Worm (Caenorhabditis elegans) whole organism, L1 larva: ENCODE data around the gene C04E12.5.

ENCODE experiments used
- C04F5.9 ChIP-seq: sonication (generic microtip); optimal IDR thresholded peaks from 2 replicates; lab custom pipeline; 2016; ENCODE audit warnings: missing genetic modification characterization, missing compliant biosample characterization
- C16A3.4 ChIP-seq: fragments of 150-350 bp; optimal IDR thresholded peaks from 2 replicates; lab custom pipeline; 2014; ENCODE audit warnings: missing biosample characterization, missing genetic modification characterization
- F16B12.6 ChIP-seq: fragments of 150-350 bp; optimal IDR thresholded peaks from 2 replicates; lab custom pipeline; 2014; ENCODE audit warnings: missing biosample characterization, missing genetic modification characterization
- alr-1 ChIP-seq: fragments of 200-800 bp; sonication (Bioruptor generic); optimal IDR thresholded peaks from 2 replicates; lab custom pipeline; 2018; ENCODE audit warnings: borderline replicate concordance, mild to moderate bottlenecking, missing genetic modification characterization, missing compliant biosample characterization
- aly-2 ChIP-seq: fragments of 150-350 bp; optimal IDR thresholded peaks from 2 replicates; lab custom pipeline; 2014; ENCODE audit warnings: missing biosample characterization, missing genetic modification characterization
- blmp-1 ChIP-seq: fragments of 150-350 bp; optimal IDR thresholded peaks from 2 replicates; lab custom pipeline; 2014; ENCODE audit warnings: missing biosample characterization, missing genetic modification characterization
- ceh-8 ChIP-seq: fragments of 200-800 bp; sonication (Bioruptor generic); optimal IDR thresholded peaks from 2 replicates; lab custom pipeline; 2018; ENCODE audit warnings: mild to moderate bottlenecking, missing genetic modification characterization, moderate library complexity, missing compliant biosample characterization
- ceh-82 ChIP-seq, 3 experiments: fragments of 150-350 bp in 1 of 3; sonication (generic microtip) in 2 of 3; optimal IDR thresholded peaks; 2 replicates each; lab custom pipeline; 2014 to 2017; ENCODE audit warnings: missing biosample characterization in 3 of 3, missing genetic modification characterization in 3 of 3
- ceh-88 ChIP-seq: fragments of 200-800 bp; sonication (Bioruptor generic); IDR thresholded peaks from 2 replicates; pipeline ENCODE4 v1.3.6; 2022; ENCODE audit warnings: missing genetic modification characterization, missing compliant biosample characterization
- ceh-90 ChIP-seq: sonication (generic microtip); optimal IDR thresholded peaks from 2 replicates; lab custom pipeline; 2016; ENCODE audit warnings: missing genetic modification characterization, missing compliant biosample characterization
- ces-1 ChIP-seq: fragments of 150-350 bp; optimal IDR thresholded peaks from 2 replicates; lab custom pipeline; 2014; ENCODE audit warnings: missing biosample characterization, missing genetic modification reagents, missing genetic modification characterization
- dpl-1 ChIP-seq, 3 experiments: fragments of 150-350 bp in 2 of 3; sonication (generic microtip) in 1 of 3; optimal IDR thresholded peaks; 2 replicates each; lab custom pipeline; 2014 to 2017; ENCODE audit warnings: missing biosample characterization in 3 of 3, missing genetic modification characterization in 3 of 3, missing genetic modification reagents in 3 of 3
- efl-1 ChIP-seq, 4 experiments: fragments of 150-350 bp; optimal IDR thresholded peaks in 3 of 4; peaks in 1 of 4; 1 replicate in 1 of 4; 2 replicates in 3 of 4; lab custom pipeline; 2014; ENCODE audit warnings: missing biosample characterization in 2 of 4, missing genetic modification characterization in 2 of 4, missing genetic modification reagents in 2 of 4
- efl-3 ChIP-seq: fragments of 200-800 bp; sonication (Bioruptor generic); optimal IDR thresholded peaks from 2 replicates; lab custom pipeline; 2018; ENCODE audit warnings: mild to moderate bottlenecking, missing genetic modification characterization, missing compliant biosample characterization
- egl-13 ChIP-seq: sonication (generic microtip); optimal IDR thresholded peaks from 2 replicates; lab custom pipeline; 2016; ENCODE audit warnings: missing genotype, missing genetic modification reagents, missing genetic modification characterization, missing compliant biosample characterization
- egl-27 ChIP-seq, 2 experiments: fragments of 150-350 bp in 1 of 2; sonication (generic microtip); optimal IDR thresholded peaks; 3 replicates each; lab custom pipeline; 2017 to 2018; ENCODE audit warnings: missing biosample characterization in 2 of 2, missing genetic modification characterization in 2 of 2, missing genetic modification reagents in 2 of 2
- elt-3 ChIP-seq, 6 experiments: fragments of 150-350 bp in 1 of 6; sonication (generic microtip); optimal IDR thresholded peaks; 2 replicates each; lab custom pipeline; 2017 to 2018; ENCODE audit warnings: missing biosample characterization in 6 of 6, missing genetic modification characterization in 6 of 6, inconsistent platforms in 1 of 6
- ets-5 ChIP-seq: fragments of 200-800 bp; sonication (Bioruptor generic); IDR thresholded peaks from 2 replicates; pipeline ENCODE4 v1.3.6; 2022; ENCODE audit warnings: missing genetic modification characterization, missing compliant biosample characterization
- fkh-10 ChIP-seq: sonication (generic microtip); optimal IDR thresholded peaks from 2 replicates; lab custom pipeline; 2017; ENCODE audit warnings: missing biosample characterization, missing genetic modification reagents, missing genetic modification characterization
- fkh-8 ChIP-seq: sonication (generic microtip); optimal IDR thresholded peaks from 2 replicates; lab custom pipeline; 2016; ENCODE audit warnings: mild to moderate bottlenecking, missing genetic modification characterization, missing compliant biosample characterization
- fos-1 ChIP-seq: fragments of 150-350 bp; optimal IDR thresholded peaks from 2 replicates; lab custom pipeline; 2014; ENCODE audit warnings: missing biosample characterization, missing genetic modification characterization
- hlh-17 ChIP-seq: fragments of 200-800 bp; sonication (Bioruptor generic); optimal IDR thresholded peaks from 2 replicates; lab custom pipeline; 2018; ENCODE audit warnings: missing genetic modification characterization, mild to moderate bottlenecking, missing compliant biosample characterization, moderate library complexity, borderline replicate concordance
- hpl-2 ChIP-seq: fragments of 150-350 bp; optimal IDR thresholded peaks from 2 replicates; lab custom pipeline; 2014; ENCODE audit warnings: missing biosample characterization, missing genetic modification reagents, missing genetic modification characterization
- isw-1 ChIP-seq: fragments of 200-800 bp; sonication (Bioruptor generic); IDR thresholded peaks from 2 replicates; pipeline ENCODE4 v1.3.6; 2022; ENCODE audit warnings: missing genetic modification characterization, missing compliant biosample characterization
- jun-1 ChIP-seq: fragments of 150-350 bp; optimal IDR thresholded peaks from 2 replicates; lab custom pipeline; 2014; ENCODE audit warnings: missing biosample characterization, missing genetic modification reagents, missing genetic modification characterization
- lin-14 ChIP-seq: fragments of 200-800 bp; sonication (Bioruptor generic); optimal IDR thresholded peaks from 2 replicates; lab custom pipeline; 2018; ENCODE audit warnings: mild to moderate bottlenecking, missing genetic modification characterization, moderate library complexity, missing compliant biosample characterization
- lin-39 ChIP-seq: fragments of 150-350 bp; optimal IDR thresholded peaks from 2 replicates; lab custom pipeline; 2014; ENCODE audit warnings: missing biosample characterization, missing genetic modification reagents, missing genetic modification characterization
- lsy-2 ChIP-seq, 2 experiments: fragments of 150-350 bp; optimal IDR thresholded peaks; 2 replicates each; lab custom pipeline; 2014; ENCODE audit warnings: missing biosample characterization in 2 of 2, missing genetic modification characterization in 2 of 2
- mab-9 ChIP-seq: fragments of 200-800 bp; sonication (Bioruptor generic); IDR thresholded peaks from 2 replicates; pipeline ENCODE4 v1.3.6; 2022; ENCODE audit warnings: missing genetic modification reagents, missing genetic modification characterization, missing compliant biosample characterization
- mdl-1 ChIP-seq, 2 experiments: fragments of 150-350 bp; optimal IDR thresholded peaks; 2 replicates each; lab custom pipeline; 2014 to 2017; ENCODE audit warnings: missing biosample characterization in 2 of 2, missing genetic modification characterization in 2 of 2, inconsistent platforms in 1 of 2
- mef-2 ChIP-seq: fragments of 150-350 bp; optimal IDR thresholded peaks from 2 replicates; lab custom pipeline; 2014; ENCODE audit warnings: missing biosample characterization, missing genetic modification characterization
- nhr-19 ChIP-seq: fragments of 200-800 bp; sonication (Bioruptor generic); conservative IDR thresholded peaks from 2 replicates; pipeline ENCODE4 v1.3.6; 2022; ENCODE audit warnings: missing genetic modification characterization, missing compliant biosample characterization
- nhr-20 ChIP-seq: sonication (generic microtip); optimal IDR thresholded peaks from 2 replicates; lab custom pipeline; 2016; ENCODE audit warnings: mild to moderate bottlenecking, missing genetic modification characterization, missing compliant biosample characterization
- nhr-71 ChIP-seq: sonication (generic microtip); optimal IDR thresholded peaks from 2 replicates; lab custom pipeline; 2016; ENCODE audit warnings: mild to moderate bottlenecking, missing genetic modification characterization, moderate library complexity, missing compliant biosample characterization
- nhr-76 ChIP-seq: sonication (generic microtip); optimal IDR thresholded peaks from 2 replicates; lab custom pipeline; 2017; ENCODE audit warnings: missing biosample characterization, missing genetic modification characterization
- nhr-84 ChIP-seq: sonication (generic microtip); optimal IDR thresholded peaks from 2 replicates; lab custom pipeline; 2017; ENCODE audit warnings: missing biosample characterization, missing genetic modification characterization
- nhr-85 ChIP-seq: sonication (generic microtip); peaks from one replicate; lab custom pipeline; 2016; ENCODE audit warnings: missing genetic modification characterization, inconsistent platforms, missing compliant biosample characterization
- skn-1 ChIP-seq: fragments of 150-350 bp; optimal IDR thresholded peaks from 2 replicates; lab custom pipeline; 2014; ENCODE audit warnings: missing biosample characterization, missing genetic modification characterization
- snpc-4 ChIP-seq: fragments of 150-350 bp; optimal IDR thresholded peaks from 2 replicates; lab custom pipeline; 2014; ENCODE audit warnings: missing biosample characterization, missing genetic modification characterization
- sptf-1 ChIP-seq: fragments of 150-350 bp; optimal IDR thresholded peaks from 2 replicates; lab custom pipeline; 2014; ENCODE audit warnings: missing biosample characterization, missing genetic modification characterization
- sup-37 ChIP-seq: fragments of 200-800 bp; sonication (Bioruptor generic); optimal IDR thresholded peaks from 2 replicates; lab custom pipeline; 2018; ENCODE audit warnings: mild to moderate bottlenecking, missing genetic modification characterization, missing compliant biosample characterization
- swsn-7 ChIP-seq: sonication (generic microtip); optimal IDR thresholded peaks from 2 replicates; lab custom pipeline; 2016; ENCODE audit warnings: missing genetic modification characterization, missing compliant biosample characterization
- tbx-2 ChIP-seq: sonication (generic microtip); optimal IDR thresholded peaks from 2 replicates; lab custom pipeline; 2016; ENCODE audit warnings: missing genetic modification characterization, missing compliant biosample characterization
- unc-98 ChIP-seq: fragments of 200-800 bp; sonication (Bioruptor generic); IDR thresholded peaks from 2 replicates; pipeline ENCODE4 v1.3.6; 2022; ENCODE audit warnings: missing genetic modification characterization, missing compliant biosample characterization
- vab-15 ChIP-seq: sonication (generic microtip); optimal IDR thresholded peaks from 2 replicates; lab custom pipeline; 2017; ENCODE audit warnings: missing genotype, mild to moderate bottlenecking, missing genetic modification characterization, missing compliant biosample characterization
- xbp-1 ChIP-seq: sonication (generic microtip); optimal IDR thresholded peaks from 2 replicates; lab custom pipeline; 2016; ENCODE audit warnings: missing genetic modification characterization, missing compliant biosample characterization
- zag-1 ChIP-seq: fragments of 150-350 bp; optimal IDR thresholded peaks from 2 replicates; lab custom pipeline; 2014; ENCODE audit warnings: missing biosample characterization, missing genetic modification characterization
- ztf-4 ChIP-seq: fragments of 150-350 bp; optimal IDR thresholded peaks from 2 replicates; lab custom pipeline; 2014; ENCODE audit warnings: missing biosample characterization, missing genetic modification characterization

Gene C04E12.5

DNA sequence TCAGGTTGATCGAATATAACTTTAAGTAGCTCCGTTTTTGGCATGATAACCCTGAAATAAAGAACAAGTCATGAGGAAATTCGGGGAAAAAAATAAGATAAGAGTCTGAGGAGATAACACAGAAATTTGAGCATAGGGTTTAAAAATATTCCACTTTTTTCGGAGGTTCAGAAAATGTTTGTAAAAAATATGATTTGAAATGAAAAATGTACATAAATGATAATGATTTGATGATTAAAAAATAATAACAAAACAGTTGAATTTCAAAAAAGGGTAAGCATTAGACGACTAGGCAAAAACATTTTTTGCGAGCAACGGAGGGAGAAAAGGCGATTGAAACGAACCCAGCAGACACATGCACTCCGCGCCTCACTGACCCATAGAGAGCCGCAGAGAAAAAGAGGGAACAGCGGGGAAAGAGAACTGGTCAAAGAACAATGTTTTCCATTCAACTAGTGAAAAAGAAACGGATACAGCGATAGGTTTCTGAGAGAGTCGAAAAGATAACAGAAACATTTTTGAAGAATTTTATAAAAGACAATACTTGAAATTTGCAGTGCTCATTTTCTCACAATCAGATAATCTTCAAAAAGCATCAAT lies 46.2 kb upstream of the C04E12.5 start, which contains the start of gene arrd-18 (continued):
- TF ChIP-seq efl-1 (optimal IDR thresholded peaks at IDR 0.05; lab: Kevin White, UChicago) (peak in 1 of 2 experiments; percentile 19), efl-1 (GFP tag; optimal IDR thresholded peaks at IDR 0.05 in 1 of 2; lab: Kevin White, UChicago) (peak in 1 of 2 experiments; percentile 67), nhr-85 (tag; lab: Kevin White, UChicago) (peak; percentile 21), unc-98 (GFP tag; lab: Robert Waterston, UW) (no peak), ceh-8 (GFP tag; lab: Kevin White, UChicago) (no peak), sup-37 (GFP tag; lab: Kevin White, UChicago) (no peak), nhr-19 (GFP tag; lab: Robert Waterston, UW) (peak; percentile 50), blmp-1 (tag; lab: Kevin White, UChicago) (no peak), lin-39 (no peak), mab-9 (no peak), elt-3 (tag; optimal IDR thresholded peaks at IDR 0.05; lab: Kevin White, UChicago) (no peak), hlh-17 (GFP tag; lab: Kevin White, UChicago) (no peak), sptf-1 (tag; lab: Kevin White, UChicago) (no peak), skn-1 (tag; lab: Kevin White, UChicago) (no peak), swsn-7 (tag; lab: Kevin White, UChicago) (no peak), zag-1 (no peak), fos-1 (tag; lab: Kevin White, UChicago) (no peak), nhr-20 (peak; percentile 32), alr-1 (tag; lab: Kevin White, UChicago) (no peak), jun-1 (tag; lab: Kevin White, UChicago) (no peak), nhr-71 (tag; lab: Kevin White, UChicago) (peak; percentile 62), tbx-2 (tag; lab: Kevin White, UChicago) (peak; percentile 10), ztf-4 (tag; lab: Kevin White, UChicago) (no peak), aly-2 (tag; lab: Kevin White, UChicago) (no peak), fkh-8 (tag; lab: Kevin White, UChicago) (peak; percentile 20)

DNA sequence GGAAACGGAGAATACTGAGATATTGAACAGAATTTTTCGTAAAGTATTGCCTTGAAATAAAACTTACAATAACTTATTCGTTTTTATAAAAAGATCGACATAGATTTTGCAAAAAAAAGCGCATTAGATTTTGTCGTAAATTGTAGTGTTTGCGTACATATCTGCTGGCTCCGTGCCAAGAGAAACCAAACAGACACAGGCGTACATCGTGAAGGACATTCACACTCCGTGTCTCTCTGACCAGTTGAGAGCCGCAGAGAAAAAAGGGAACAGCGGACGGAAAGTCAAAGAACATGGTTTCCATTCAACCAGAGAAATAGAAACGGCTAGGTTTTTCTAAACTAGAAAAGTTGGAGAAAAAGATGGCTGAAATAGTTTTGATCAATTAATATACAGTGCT lies 43.1 kb upstream of the C04E12.5 start, which contains the start of gene arrd-19:
Gene arrd-19 (minus strand): TSS at position 209 of the 400 bp plus-strand sequence.
- TF ChIP-seq ztf-4 (tag; lab: Kevin White, UChicago): no peak
- TF ChIP-seq ceh-90: no peak
- peak; percentile 86 for TF ChIP-seq F16B12.6 (tag; lab: Kevin White, UChicago)
- no peak for TF ChIP-seq vab-15 (tag; lab: Kevin White, UChicago)
- TF ChIP-seq fkh-10 (GFP tag; lab: Kevin White, UChicago): no peak
- TF ChIP-seq aly-2 (tag; lab: Kevin White, UChicago): no peak
- TF ChIP-seq lsy-2 (tag; optimal IDR thresholded peaks at IDR 0.05; lab: Kevin White, UChicago): peak; percentile 75 to 81
- no peak for TF ChIP-seq mef-2 (tag; lab: Kevin White, UChicago)
- peak; percentile 66 for TF ChIP-seq fkh-8 (tag; lab: Kevin White, UChicago)
- TF ChIP-seq mdl-1 (tag; optimal IDR thresholded peaks at IDR 0.05; lab: Kevin White, UChicago): peak in 1 of 2 experiments; percentile 71
- TF ChIP-seq lin-14 (GFP tag; lab: Kevin White, UChicago): peak; percentile 98
- no peak for TF ChIP-seq unc-98 (GFP tag; lab: Robert Waterston, UW)
- TF ChIP-seq egl-13: peak; percentile 19
- TF ChIP-seq nhr-76 (tag; lab: Kevin White, UChicago): no peak
- TF ChIP-seq ceh-88 (GFP tag; lab: Robert Waterston, UW): no peak
- TF ChIP-seq C16A3.4 (tag; lab: Kevin White, UChicago): peak; percentile 49
- no peak for TF ChIP-seq hlh-17 (GFP tag; lab: Kevin White, UChicago)
- TF ChIP-seq C04F5.9 (tag; lab: Kevin White, UChicago): no peak
- peak; percentile 46 to 76 (median 63) for TF ChIP-seq dpl-1 (GFP tag; optimal IDR thresholded peaks at IDR 0.05; lab: Kevin White, UChicago)
- peak in 2 of 3 experiments; percentile 36 to 76 for TF ChIP-seq ceh-82 (tag; optimal IDR thresholded peaks at IDR 0.05; lab: Kevin White, UChicago)
- TF ChIP-seq ces-1 (GFP tag; lab: Kevin White, UChicago): no peak
- TF ChIP-seq hpl-2 (GFP tag; lab: Kevin White, UChicago): no peak
- peak; percentile 38; the same call in 1 of the 2 replicates for TF ChIP-seq isw-1 (GFP tag; lab: Robert Waterston, UW)
- peak; percentile 29 for TF ChIP-seq jun-1 (tag; lab: Kevin White, UChicago)
- TF ChIP-seq nhr-84 (tag; lab: Kevin White, UChicago): no peak
- TF ChIP-seq efl-3 (GFP tag; lab: Kevin White, UChicago): no peak
- peak; percentile 88 for TF ChIP-seq nhr-71 (tag; lab: Kevin White, UChicago)
- no peak for TF ChIP-seq egl-27 (tag; optimal IDR thresholded peaks at IDR 0.05; lab: Kevin White, UChicago)
- peak; percentile 54 for TF ChIP-seq snpc-4 (tag; lab: Kevin White, UChicago)
- TF ChIP-seq nhr-20: peak; percentile 84
- TF ChIP-seq tbx-2 (tag; lab: Kevin White, UChicago): peak; percentile 73
- peak; percentile 56 for TF ChIP-seq xbp-1
- peak; percentile 74 to 75 for TF ChIP-seq efl-1 (optimal IDR thresholded peaks at IDR 0.05; lab: Kevin White, UChicago)
- TF ChIP-seq efl-1 (GFP tag; optimal IDR thresholded peaks at IDR 0.05 in 1 of 2; lab: Kevin White, UChicago): peak; percentile 51 to 95
- no peak for TF ChIP-seq ets-5
